Worm (Caenorhabditis elegans): ENCODE measurements around the gene mua-3.

DNA sequence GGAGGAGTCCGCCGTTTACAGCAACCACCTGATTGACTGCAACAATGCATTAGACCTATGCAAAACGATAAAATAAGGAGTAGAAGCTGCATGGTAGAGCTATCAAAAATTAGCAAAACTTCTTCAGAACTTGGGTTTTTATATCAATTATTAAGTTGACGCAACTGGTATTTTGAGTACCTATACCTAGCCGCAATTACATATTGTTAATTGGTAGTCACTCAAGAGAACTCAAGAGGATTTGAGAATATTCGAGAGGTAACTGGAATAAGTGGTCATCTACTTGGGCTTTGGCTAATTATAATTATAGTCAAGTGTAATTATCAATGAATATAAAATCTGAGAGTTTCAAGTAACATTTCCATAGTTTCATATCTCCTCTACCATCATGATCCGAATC lies 40.7 kb downstream of the mua-3 start, which contains the start of the genes T20G5.13 and T20G5.12:
- no peak for TF ChIP-seq ceh-45 (GFP tag; IDR thresholded peaks at IDR 0.05)
- TF ChIP-seq ztf-16 (tag; optimal IDR thresholded peaks at IDR 0.05) = no peak
- no peak for TF ChIP-seq hlh-15 (tag; optimal IDR thresholded peaks at IDR 0.05)
